Fruit fly (Drosophila melanogaster): ENCODE data around the gene CG45012.

DNA sequence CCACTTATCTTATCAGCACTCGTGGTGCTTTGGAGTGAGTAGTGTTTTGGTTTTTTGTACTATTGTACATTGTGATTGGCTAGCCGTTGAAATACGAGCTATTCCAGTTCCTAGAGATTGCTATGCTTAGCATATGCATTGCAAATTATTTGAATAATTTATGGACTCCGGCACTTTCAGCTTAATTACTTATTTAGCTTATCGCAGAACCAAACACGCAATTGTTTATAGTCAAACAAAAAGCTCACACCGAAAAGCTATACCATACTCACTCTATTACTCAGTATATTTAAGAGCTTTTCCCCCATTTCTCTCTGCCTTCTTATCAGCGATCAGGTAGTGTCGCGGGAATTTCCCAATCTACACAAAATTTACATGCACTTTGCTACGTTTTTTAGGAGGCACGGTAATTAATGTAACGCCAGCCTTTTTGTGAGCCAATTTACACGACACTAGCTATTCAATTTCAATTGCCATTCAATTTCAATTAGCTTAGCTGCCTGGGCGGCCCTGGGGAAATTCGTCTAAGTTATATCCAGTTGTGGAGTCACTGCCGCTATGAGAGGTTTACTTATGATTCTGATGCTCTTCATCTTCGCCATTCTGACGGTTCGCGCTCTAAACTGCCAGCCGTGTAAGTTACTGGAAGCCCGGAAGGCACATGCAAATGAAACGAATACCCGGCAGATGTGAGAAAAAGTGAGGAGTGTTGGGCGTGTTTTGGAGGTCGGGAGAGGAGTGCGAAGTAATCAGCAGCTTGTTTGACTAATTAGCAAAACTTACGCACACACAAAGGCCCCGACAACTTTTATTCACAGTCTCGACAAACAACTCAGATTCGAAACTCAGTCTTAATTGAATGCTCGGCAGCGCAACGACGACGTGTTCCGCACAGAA is 8.1 kb downstream of the CG45012 start, which contains the start of the genes CG44008, CG14933, CG46426 and CG42486:
- TF ChIP-seq CG33017 (tag; optimal IDR thresholded peaks at IDR 0.05) (no peak), kay (GFP tag; ENCODE audit: borderline replicate concordance) (peak; percentile 98), CG5204 (GFP tag; optimal IDR thresholded peaks at IDR 0.05) (no peak), bab1 (GFP tag; optimal IDR thresholded peaks at IDR 0.05) (no peak), CG7045 (GFP tag; optimal IDR thresholded peaks at IDR 0.05) (no peak), tj (GFP tag; optimal IDR thresholded peaks at IDR 0.05) (peak; percentile 2), toe (GFP tag; optimal IDR thresholded peaks at IDR 0.05) (no peak)
